Fruit fly (Drosophila melanogaster): ENCODE results near the gene CG14130.
A peak's percentile ranks its signal among the peaks of the same experiment; 100 is the strongest.

Gene CG14130

dm6 chr3L:11833296-11833717 lies 18.1 kb downstream of the CG14130 start, which contains the start of gene CycA (continued):
- TF ChIP-seq pho (GFP tag; optimal IDR thresholded peaks at IDR 0.05) = no peak
- no peak for TF ChIP-seq CG10431 (GFP tag; optimal IDR thresholded peaks at IDR 0.05)
- no peak for TF ChIP-seq CG9817 (tag; optimal IDR thresholded peaks at IDR 0.05)
- TF ChIP-seq Dip3 (GFP tag; optimal IDR thresholded peaks at IDR 0.05) = no peak
- TF ChIP-seq CG15269 (tag; optimal IDR thresholded peaks at IDR 0.05) = no peak
- no peak for TF ChIP-seq hth (optimal IDR thresholded peaks at IDR 0.05)
- TF ChIP-seq HLH4C (GFP tag; IDR thresholded peaks at IDR 0.05; ENCODE audit: partially characterized antibody) = peak; percentile 63
- TF ChIP-seq maf-S (GFP tag; optimal IDR thresholded peaks at IDR 0.05) = no peak
- TF ChIP-seq CG2202 (tag; optimal IDR thresholded peaks at IDR 0.05) = no peak
- no peak for TF ChIP-seq org-1 (GFP tag; optimal IDR thresholded peaks at IDR 0.05)
- no peak for TF ChIP-seq fru (optimal IDR thresholded peaks at IDR 0.05)
- TF ChIP-seq Jarid2 (GFP tag; optimal IDR thresholded peaks at IDR 0.05) = no peak
- no peak for TF ChIP-seq Lim3 (GFP tag; IDR thresholded peaks at IDR 0.05)
- TF ChIP-seq CG2116 (GFP tag; optimal IDR thresholded peaks at IDR 0.05) = peak; percentile 87
- peak; percentile 85 for TF ChIP-seq unc-4 (GFP tag; IDR thresholded peaks at IDR 0.05; ENCODE audit: partially characterized antibody)
- no peak for TF ChIP-seq kni (GFP tag; optimal IDR thresholded peaks at IDR 0.05)
- TF ChIP-seq CG13424 (tag; optimal IDR thresholded peaks at IDR 0.05) = no peak
- TF ChIP-seq Sry-δ (GFP tag; optimal IDR thresholded peaks at IDR 0.05) = peak; percentile 98
- TF ChIP-seq dan (GFP tag; IDR thresholded peaks at IDR 0.05) = no peak
- no peak for TF ChIP-seq Blimp-1 (GFP tag; optimal IDR thresholded peaks at IDR 0.05)
- peak; percentile 72 for TF ChIP-seq phol (tag; optimal IDR thresholded peaks at IDR 0.05)
- no peak for TF ChIP-seq Meics (GFP tag; optimal IDR thresholded peaks at IDR 0.05)
- no peak for TF ChIP-seq NFAT (GFP tag; IDR thresholded peaks at IDR 0.05)
- TF ChIP-seq Oli (tag; optimal IDR thresholded peaks at IDR 0.05) = no peak
- no peak for TF ChIP-seq klu (GFP tag; IDR thresholded peaks at IDR 0.05)
- TF ChIP-seq chinmo (GFP tag; IDR thresholded peaks at IDR 0.05; ENCODE audit: partially characterized antibody) = peak; percentile 84
- no peak for TF ChIP-seq bowl (GFP tag; IDR thresholded peaks at IDR 0.05)
- TF ChIP-seq sob (GFP tag; IDR thresholded peaks at IDR 0.05) = 0 out of 2 replicates have a peak, but pooled peaks have one; percentile 7
- peak; percentile 26 for TF ChIP-seq Lhr (GFP tag; optimal IDR thresholded peaks at IDR 0.05)
- no peak for TF ChIP-seq Nf-YA (GFP tag; IDR thresholded peaks at IDR 0.05)
- peak; percentile 32 for TF ChIP-seq CG12299 (tag; optimal IDR thresholded peaks at IDR 0.05)
- TF ChIP-seq zen (tag; optimal IDR thresholded peaks at IDR 0.05) = peak; percentile 29
- no peak for TF ChIP-seq pb (GFP tag; optimal IDR thresholded peaks at IDR 0.05)
- no peak for TF ChIP-seq CG9437 (GFP tag; optimal IDR thresholded peaks at IDR 0.05)
- peak; percentile 61 for TF ChIP-seq gfzf (GFP tag; optimal IDR thresholded peaks at IDR 0.05)
- no peak for TF ChIP-seq da (GFP tag; optimal IDR thresholded peaks at IDR 0.05)
- no peak for TF ChIP-seq crc (GFP tag; optimal IDR thresholded peaks at IDR 0.05)
- no peak for TF ChIP-seq Sox100B (GFP tag; optimal IDR thresholded peaks at IDR 0.05)
- TF ChIP-seq C15 (GFP tag; IDR thresholded peaks at IDR 0.05) = no peak
- TF ChIP-seq chif (GFP tag; optimal IDR thresholded peaks at IDR 0.05) = no peak
- peak; percentile 53 for TF ChIP-seq YL-1 (GFP tag; optimal IDR thresholded peaks at IDR 0.05)
- no peak for TF ChIP-seq CG2678 (tag; optimal IDR thresholded peaks at IDR 0.05)
- peak; percentile 42 for TF ChIP-seq CG7987 (GFP tag; optimal IDR thresholded peaks at IDR 0.05)
- no peak for TF ChIP-seq Hmr (GFP tag; optimal IDR thresholded peaks at IDR 0.05)
- peak; percentile 45 for TF ChIP-seq dm (GFP tag; optimal IDR thresholded peaks at IDR 0.05)
- no peak for TF ChIP-seq so (GFP tag; IDR thresholded peaks at IDR 0.05)
- no peak for TF ChIP-seq Fer2 (tag; optimal IDR thresholded peaks at IDR 0.05)
- no peak for TF ChIP-seq CG8281 (tag; optimal IDR thresholded peaks at IDR 0.05)
- no peak for TF ChIP-seq CG6254 (GFP tag; optimal IDR thresholded peaks at IDR 0.05)
- TF ChIP-seq bigmax (GFP tag; optimal IDR thresholded peaks at IDR 0.05) = no peak
- TF ChIP-seq CG15696 (tag; optimal IDR thresholded peaks at IDR 0.05) = no peak
- no peak for TF ChIP-seq Dip2 (GFP tag; IDR thresholded peaks at IDR 0.05)

All from whole organism, embryonic.